Worm (Caenorhabditis elegans) whole organism, young adult: Measurements from ENCODE around the gene bed-3.
A peak's percentile ranks its signal among the peaks of the same experiment; 100 is the strongest.

Experiments used
- B0261.1 ChIP-seq: sonication (generic microtip); optimal IDR thresholded peaks from 2 replicates; lab custom pipeline; 2016; ENCODE audit warnings: mild to moderate bottlenecking, missing genetic modification characterization, moderate library complexity, missing compliant biosample characterization
- C17E4.6 ChIP-seq: fragments of 200-800 bp; sonication (Bioruptor generic); IDR thresholded peaks from 2 replicates; pipeline ENCODE4 v1.3.6; 2022; ENCODE audit warnings: missing genetic modification reagents, missing genetic modification characterization, missing compliant biosample characterization
- F10E7.11 ChIP-seq: sonication (generic microtip); optimal IDR thresholded peaks from 2 replicates; lab custom pipeline; 2017; ENCODE audit warnings: mild to moderate bottlenecking, missing genetic modification characterization, moderate library complexity, missing compliant biosample characterization
- F22D6.2 ChIP-seq: sonication (generic microtip); optimal IDR thresholded peaks from 2 replicates; lab custom pipeline; 2016; ENCODE audit warnings: mild to moderate bottlenecking, missing genetic modification characterization, missing compliant biosample characterization
- F23B12.7 ChIP-seq: sonication (generic microtip); optimal IDR thresholded peaks from 2 replicates; lab custom pipeline; 2017; ENCODE audit warnings: missing genetic modification characterization, mild to moderate bottlenecking, missing compliant biosample characterization, antibody characterized with exemption, moderate library complexity; ENCODE audit not compliant: insufficient read depth
- F55B11.4 ChIP-seq: sonication (generic microtip); optimal IDR thresholded peaks from 2 replicates; lab custom pipeline; 2016; ENCODE audit warnings: missing compliant biosample characterization, missing genetic modification characterization, borderline replicate concordance; ENCODE audit not compliant: insufficient read depth
- F57A8.1 ChIP-seq: fragments of 200-800 bp; sonication (Bioruptor generic); optimal IDR thresholded peaks from 2 replicates; lab custom pipeline; 2018; ENCODE audit warnings: mild to moderate bottlenecking, missing genetic modification characterization, moderate library complexity, missing compliant biosample characterization
- K12H6.12 ChIP-seq: fragments of 200-800 bp; sonication (Bioruptor generic); optimal IDR thresholded peaks from 2 replicates; lab custom pipeline; 2018; ENCODE audit warnings: mild to moderate bottlenecking, missing genetic modification characterization, missing compliant biosample characterization
- Y53G8AR.9 ChIP-seq: fragments of 200-800 bp; sonication (Bioruptor generic); conservative IDR thresholded peaks from 2 replicates; pipeline ENCODE4 v1.3.6; 2022; ENCODE audit warnings: missing genetic modification reagents, missing genetic modification characterization, missing compliant biosample characterization
- Y67H2A.10 ChIP-seq: fragments of 200-800 bp; sonication (Bioruptor generic); conservative IDR thresholded peaks from 2 replicates; pipeline ENCODE4 v1.3.6; 2022; ENCODE audit warnings: missing genetic modification reagents, missing genetic modification characterization, missing compliant biosample characterization
- Y79H2A.3 ChIP-seq: fragments of 200-800 bp; sonication (Bioruptor generic); conservative IDR thresholded peaks from 2 replicates; pipeline ENCODE4 v1.3.6; 2022; ENCODE audit warnings: missing genetic modification reagents, missing genetic modification characterization, missing compliant biosample characterization
- Y95B8A.8 ChIP-seq: fragments of 200-800 bp; sonication (Bioruptor generic); IDR thresholded peaks from 2 replicates; pipeline ENCODE4 v1.3.6; 2022; ENCODE audit warnings: missing genetic modification reagents, missing genetic modification characterization, missing compliant biosample characterization
- ZK185.1 ChIP-seq: sonication (generic microtip); optimal IDR thresholded peaks from 2 replicates; lab custom pipeline; 2016; ENCODE audit warnings: mild to moderate bottlenecking, missing genetic modification characterization, missing compliant biosample characterization; ENCODE audit not compliant: poor library complexity, severe bottlenecking
- attf-3 ChIP-seq: fragments of 200-800 bp; sonication (Bioruptor generic); conservative IDR thresholded peaks from 2 replicates; pipeline ENCODE4 v1.3.6; 2022; ENCODE audit warnings: missing genetic modification reagents, missing genetic modification characterization, missing compliant biosample characterization
- bed-1 ChIP-seq: fragments of 200-800 bp; sonication (Bioruptor generic); IDR thresholded peaks from 2 replicates; pipeline ENCODE4 v1.3.6; 2022; ENCODE audit warnings: missing genetic modification reagents, missing genetic modification characterization, missing compliant biosample characterization
- cebp-1 ChIP-seq, 2 experiments: fragments of 200-800 bp in 1 of 2; sonication (Bioruptor generic) in 1 of 2; sonication (generic microtip) in 1 of 2; IDR thresholded peaks in 1 of 2; optimal IDR thresholded peaks in 1 of 2; 2 replicates each; pipeline versions ENCODE4 v1.3.6 to Lab custom; 2017 to 2022; ENCODE audit warnings: missing compliant biosample characterization in 2 of 2, missing genetic modification characterization in 2 of 2, mild to moderate bottlenecking in 1 of 2, missing genetic modification reagents in 1 of 2, moderate library complexity in 1 of 2
- cebp-2 ChIP-seq: fragments of 200-800 bp; sonication (Bioruptor generic); IDR thresholded peaks from 2 replicates; pipeline ENCODE4 v1.3.6; 2022; ENCODE audit warnings: missing genetic modification characterization, missing compliant biosample characterization
- ceh-100 ChIP-seq: fragments of 200-800 bp; sonication (Bioruptor generic); IDR thresholded peaks from 2 replicates; pipeline ENCODE4 v1.3.6; 2022; ENCODE audit warnings: missing genetic modification reagents, missing genetic modification characterization, missing compliant biosample characterization
- ceh-91 ChIP-seq: fragments of 200-800 bp; sonication (Bioruptor generic); IDR thresholded peaks from 2 replicates; pipeline ENCODE4 v1.3.6; 2022; ENCODE audit warnings: missing genetic modification reagents, missing genetic modification characterization, missing compliant biosample characterization
- dpl-1 ChIP-seq: fragments of 150-350 bp; optimal IDR thresholded peaks from 2 replicates; lab custom pipeline; 2014; ENCODE audit warnings: missing biosample characterization, missing genetic modification reagents, missing genetic modification characterization
- egl-18 ChIP-seq: fragments of 200-800 bp; sonication (Bioruptor generic); IDR thresholded peaks from 2 replicates; pipeline ENCODE4 v1.3.6; 2022; ENCODE audit warnings: missing genetic modification reagents, missing genetic modification characterization, missing compliant biosample characterization
- gei-17 ChIP-seq: fragments of 200-800 bp; sonication (Bioruptor generic); optimal IDR thresholded peaks from 2 replicates; lab custom pipeline; 2018; ENCODE audit warnings: mild to moderate bottlenecking, missing genetic modification characterization, missing compliant biosample characterization
- hlh-12 ChIP-seq: sonication (generic microtip); optimal IDR thresholded peaks from 2 replicates; lab custom pipeline; 2016; ENCODE audit warnings: missing genetic modification characterization, missing compliant biosample characterization
- hlh-26 ChIP-seq: fragments of 200-800 bp; sonication (Bioruptor generic); conservative IDR thresholded peaks from 2 replicates; pipeline ENCODE4 v1.3.6; 2022; ENCODE audit warnings: missing genetic modification reagents, missing genetic modification characterization, missing compliant biosample characterization
- let-526 ChIP-seq: fragments of 200-800 bp; sonication (Bioruptor generic); IDR thresholded peaks from 2 replicates; pipeline ENCODE4 v1.3.6; 2022; ENCODE audit warnings: missing genetic modification reagents, missing genetic modification characterization, missing compliant biosample characterization
- lin-26 ChIP-seq: fragments of 200-800 bp; sonication (Bioruptor generic); IDR thresholded peaks from 2 replicates; pipeline ENCODE4 v1.3.6; 2022; ENCODE audit warnings: missing genetic modification reagents, missing genetic modification characterization, missing compliant biosample characterization
- lin-54 ChIP-seq: fragments of 200-800 bp; sonication (Bioruptor generic); optimal IDR thresholded peaks from 2 replicates; lab custom pipeline; 2018; ENCODE audit warnings: mild to moderate bottlenecking, missing genetic modification characterization, missing compliant biosample characterization
- lir-1 ChIP-seq: fragments of 200-800 bp; sonication (Bioruptor generic); conservative IDR thresholded peaks from 2 replicates; pipeline ENCODE4 v1.3.6; 2022; ENCODE audit warnings: missing genetic modification reagents, missing genetic modification characterization, missing compliant biosample characterization
- mel-28 ChIP-seq: sonication (generic microtip); optimal IDR thresholded peaks from 2 replicates; lab custom pipeline; 2016; ENCODE audit warnings: borderline replicate concordance, mild to moderate bottlenecking, missing genetic modification characterization, missing compliant biosample characterization
- nfya-1 ChIP-seq: sonication (generic microtip); optimal IDR thresholded peaks from 2 replicates; lab custom pipeline; 2017; ENCODE audit warnings: antibody characterized with exemption, missing compliant biosample characterization, missing genetic modification characterization, borderline replicate concordance; ENCODE audit not compliant: insufficient read depth
- nhr-27 ChIP-seq: fragments of 200-800 bp; sonication (Bioruptor generic); optimal IDR thresholded peaks from 2 replicates; lab custom pipeline; 2018; ENCODE audit warnings: mild to moderate bottlenecking, missing genetic modification characterization, moderate library complexity, missing compliant biosample characterization
- pha-4 ChIP-seq: fragments of 150-350 bp; sonication (generic microtip); optimal IDR thresholded peaks from 2 replicates; lab custom pipeline; 2014; ENCODE audit warnings: missing biosample characterization, missing genetic modification reagents, missing genetic modification characterization
- repo-1 ChIP-seq: sonication (generic microtip); optimal IDR thresholded peaks from 2 replicates; lab custom pipeline; 2017; ENCODE audit warnings: mild to moderate bottlenecking, missing genetic modification characterization, missing compliant biosample characterization
- rpc-1 ChIP-seq, 2 experiments: fragments of 150-350 bp in 1 of 2; sonication (generic microtip) in 1 of 2; optimal IDR thresholded peaks; 2 replicates each; lab custom pipeline; 2014 to 2018; ENCODE audit warnings: missing biosample characterization in 1 of 2, missing genetic modification characterization in 1 of 2, missing genetic modification reagents in 1 of 2, missing genotype in 1 of 2
- sea-2 ChIP-seq: fragments of 200-800 bp; sonication (Bioruptor generic); IDR thresholded peaks from 2 replicates; pipeline ENCODE4 v1.3.6; 2022; ENCODE audit warnings: missing genetic modification characterization, missing compliant biosample characterization
- snpc-1.3 ChIP-seq: sonication (generic microtip); optimal IDR thresholded peaks from 2 replicates; lab custom pipeline; 2017; ENCODE audit warnings: missing genetic modification characterization, mild to moderate bottlenecking, missing compliant biosample characterization, antibody characterized with exemption, moderate library complexity, missing genotype, missing genetic modification reagents; ENCODE audit not compliant: insufficient read depth
- tbx-9 ChIP-seq: sonication (generic microtip); optimal IDR thresholded peaks from 2 replicates; lab custom pipeline; 2016; ENCODE audit warnings: borderline replicate concordance, missing genetic modification characterization, inconsistent platforms, missing compliant biosample characterization
- tlf-1 ChIP-seq: fragments of 200-800 bp; sonication (Bioruptor generic); optimal IDR thresholded peaks from 2 replicates; lab custom pipeline; 2018; ENCODE audit warnings: mild to moderate bottlenecking, missing genetic modification characterization, missing compliant biosample characterization
- xnd-1 ChIP-seq: sonication (generic microtip); optimal IDR thresholded peaks from 2 replicates; lab custom pipeline; 2016; ENCODE audit warnings: missing genotype, missing genetic modification reagents, missing genetic modification characterization, missing compliant biosample characterization
- zfh-2 ChIP-seq: fragments of 200-800 bp; sonication (Bioruptor generic); conservative IDR thresholded peaks from 2 replicates; pipeline ENCODE4 v1.3.6; 2022; ENCODE audit warnings: missing genetic modification reagents, missing genetic modification characterization, missing compliant biosample characterization
- ztf-18 ChIP-seq: sonication (generic microtip); optimal IDR thresholded peaks from 2 replicates; lab custom pipeline; 2016; ENCODE audit warnings: missing genotype, mild to moderate bottlenecking, missing genetic modification characterization, missing compliant biosample characterization
- ztf-22 ChIP-seq: fragments of 200-800 bp; sonication (Bioruptor generic); optimal IDR thresholded peaks from 2 replicates; lab custom pipeline; 2018; ENCODE audit warnings: mild to moderate bottlenecking, missing genetic modification characterization, moderate library complexity, missing compliant biosample characterization
- ztf-28 ChIP-seq: fragments of 200-800 bp; sonication (Bioruptor generic); IDR thresholded peaks from 2 replicates; pipeline ENCODE4 v1.3.6; 2022; ENCODE audit warnings: missing genetic modification reagents, missing genetic modification characterization, missing compliant biosample characterization
- ztf-6 ChIP-seq: fragments of 200-800 bp; sonication (Bioruptor generic); IDR thresholded peaks from 2 replicates; pipeline ENCODE4 v1.3.6; 2022; ENCODE audit warnings: missing genetic modification reagents, missing genetic modification characterization, missing compliant biosample characterization

bed-3 gene

ce11 chrIV:9884257-9884656 lies 32.1 kb upstream of the bed-3 start, which contains the start of the genes prp-18 and mccc-1 (continued):
- no peak for TF ChIP-seq ceh-100 (GFP tag; lab: Robert Waterston, UW)
- no peak for TF ChIP-seq ztf-28 (GFP tag; lab: Robert Waterston, UW)
- TF ChIP-seq C17E4.6 (GFP tag; lab: Robert Waterston, UW): no peak
- TF ChIP-seq ztf-18: no peak
- TF ChIP-seq ZK185.1 (tag; lab: Kevin White, UChicago): no peak
- no peak for TF ChIP-seq nfya-1 (tag; lab: Kevin White, UChicago)
- TF ChIP-seq lin-26 (GFP tag; lab: Robert Waterston, UW): no peak
- no peak for TF ChIP-seq sea-2 (GFP tag; lab: Robert Waterston, UW)
- TF ChIP-seq egl-18 (GFP tag; lab: Robert Waterston, UW): no peak
- peak; percentile 63 for TF ChIP-seq F23B12.7 (tag; lab: Kevin White, UChicago)
- TF ChIP-seq pha-4: no peak
- no peak for TF ChIP-seq rpc-1 (optimal IDR thresholded peaks at IDR 0.05; lab: Kevin White, UChicago)
- TF ChIP-seq rpc-1 (tag; optimal IDR thresholded peaks at IDR 0.05; lab: Kevin White, UChicago): no peak
- no peak for TF ChIP-seq attf-3 (GFP tag; lab: Robert Waterston, UW)

ce11 chrIV:9889857-9890256 lies 26.5 kb upstream of the bed-3 start, which contains the start of gene ttbk-3:
ttbk-3 (minus strand) TSS chrIV:9889957.
- TF ChIP-seq let-526 (GFP tag; lab: Robert Waterston, UW) (no peak), B0261.1 (tag; lab: Kevin White, UChicago) (no peak), F55B11.4 (tag; lab: Kevin White, UChicago) (no peak), gei-17 (GFP tag; lab: Kevin White, UChicago) (no peak), zfh-2 (GFP tag; lab: Robert Waterston, UW) (no peak), ztf-22 (GFP tag; lab: Kevin White, UChicago) (no peak), snpc-1.3 (tag; lab: Kevin White, UChicago) (no peak), lir-1 (GFP tag; lab: Robert Waterston, UW) (no peak), tlf-1 (no peak), F22D6.2 (tag; lab: Kevin White, UChicago) (no peak), tbx-9 (no peak), cebp-1 (GFP tag; IDR thresholded peaks at IDR 0.05; lab: Robert Waterston, UW) (no peak), cebp-1 (tag; optimal IDR thresholded peaks at IDR 0.05; lab: Kevin White, UChicago) (no peak), Y67H2A.10 (GFP tag; lab: Robert Waterston, UW) (no peak), F57A8.1 (GFP tag; lab: Kevin White, UChicago) (no peak), repo-1 (tag; lab: Kevin White, UChicago) (no peak), bed-1 (GFP tag; lab: Robert Waterston, UW) (no peak), attf-3 (GFP tag; lab: Robert Waterston, UW) (no peak), K12H6.12 (tag; lab: Kevin White, UChicago) (no peak), nhr-27 (tag; lab: Kevin White, UChicago) (no peak), Y79H2A.3 (GFP tag; lab: Robert Waterston, UW) (no peak)

ce11 chrIV:9891938-9892337 lies 24.4 kb upstream of the bed-3 start, which contains the start of gene F32B6.4:
F32B6.4 (minus strand) TSS chrIV:9892038.
- TF ChIP-seq F10E7.11 (tag; lab: Kevin White, UChicago) (no peak), ZK185.1 (tag; lab: Kevin White, UChicago) (no peak), repo-1 (tag; lab: Kevin White, UChicago) (no peak), hlh-12 (tag; lab: Kevin White, UChicago) (no peak), hlh-26 (GFP tag; lab: Robert Waterston, UW) (no peak), ceh-91 (GFP tag; lab: Robert Waterston, UW) (no peak), Y95B8A.8 (no peak), ztf-22 (GFP tag; lab: Kevin White, UChicago) (no peak), xnd-1 (tag; lab: Kevin White, UChicago) (no peak), mel-28 (tag; lab: Kevin White, UChicago) (no peak), F22D6.2 (tag; lab: Kevin White, UChicago) (no peak), Y53G8AR.9 (GFP tag; lab: Robert Waterston, UW) (no peak), dpl-1 (GFP tag; lab: Kevin White, UChicago) (no peak), tbx-9 (no peak), lin-54 (GFP tag; lab: Kevin White, UChicago) (no peak), zfh-2 (GFP tag; lab: Robert Waterston, UW) (no peak), ztf-6 (GFP tag; lab: Robert Waterston, UW) (no peak), cebp-2 (GFP tag; lab: Robert Waterston, UW) (no peak)
